Fruit fly (Drosophila melanogaster) Kc167 (cell line): Measurements from ENCODE around the gene CG13458.

Experiments used
- Myc ChIP-seq: fragments of >200 bp; optimal IDR thresholded peaks from 2 replicates; lab custom pipeline; 2017; ENCODE audit warnings: missing external identifiers
- Sin3A ChIP-seq: fragments of >200 bp; optimal IDR thresholded peaks from 2 replicates; lab custom pipeline; 2018; ENCODE audit warnings: missing external identifiers
- h ChIP-seq: fragments of >200 bp; optimal IDR thresholded peaks from 3 replicates; lab custom pipeline; 2018; ENCODE audit warnings: missing external identifiers
- ttk ChIP-seq: sonication (Bioruptor generic); optimal IDR thresholded peaks from 2 replicates; lab custom pipeline; 2017; ENCODE audit warnings: missing external identifiers

dm6 chr3L:15102669-15103309, 10.6 kb upstream of the CG13458 start:
- no peak for TF ChIP-seq Sin3A (lab: Kevin White, UChicago)
- TF ChIP-seq ttk = no peak
- no peak for TF ChIP-seq Myc (lab: Kevin White, UChicago)
- TF ChIP-seq h (lab: Kevin White, UChicago) = no peak
